Worm (Caenorhabditis elegans) whole organism, dauer: ENCODE results near the gene srlf-26.

ENCODE experiments used
- unc-62 ChIP-seq: sonication (generic microtip); optimal IDR thresholded peaks from 2 replicates; lab custom pipeline; 2017; ENCODE audit warnings: missing biosample characterization, missing genetic modification reagents, missing genetic modification characterization

Gene srlf-26

DNA sequence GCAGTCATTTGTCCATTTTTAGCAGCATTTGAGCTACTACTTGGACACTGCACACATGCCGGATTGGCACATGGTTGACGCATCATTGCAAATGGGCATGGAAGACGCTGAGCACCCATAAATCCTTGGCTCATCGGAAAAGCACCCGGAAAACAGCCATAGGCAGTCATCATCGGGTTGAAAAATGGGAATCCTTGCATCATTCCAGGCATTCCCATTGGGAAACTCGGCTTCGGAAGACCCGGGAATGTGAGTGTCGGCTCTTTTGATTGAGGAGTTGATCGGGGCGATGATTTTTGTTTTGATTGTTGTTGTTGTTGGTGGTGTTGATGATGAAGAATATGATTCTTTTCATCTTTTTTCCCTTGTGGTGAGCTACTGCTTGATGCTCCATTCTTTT lies 23.9 kb downstream of the srlf-26 start:
- no peak for TF ChIP-seq unc-62 (GFP tag; lab: Kevin White, UChicago)

ce11 chrIV:13703828-13704425 lies 25.2 kb downstream of the srlf-26 start, which contains the start of gene tlp-1:
Gene tlp-1, minus strand, starts transcription at chrIV:13704082.
- no peak for TF ChIP-seq unc-62 (GFP tag; lab: Kevin White, UChicago)

ce11 chrIV:13707894-13708293 lies 29.1 kb downstream of the srlf-26 start:
- TF ChIP-seq unc-62 (GFP tag; lab: Kevin White, UChicago): no peak

- TF ChIP-seq unc-62 (GFP tag; lab: Kevin White, UChicago): no peak
These were observed 30.4 kb downstream of the srlf-26 start for ce11 chrIV:13709069-13709640.

DNA sequence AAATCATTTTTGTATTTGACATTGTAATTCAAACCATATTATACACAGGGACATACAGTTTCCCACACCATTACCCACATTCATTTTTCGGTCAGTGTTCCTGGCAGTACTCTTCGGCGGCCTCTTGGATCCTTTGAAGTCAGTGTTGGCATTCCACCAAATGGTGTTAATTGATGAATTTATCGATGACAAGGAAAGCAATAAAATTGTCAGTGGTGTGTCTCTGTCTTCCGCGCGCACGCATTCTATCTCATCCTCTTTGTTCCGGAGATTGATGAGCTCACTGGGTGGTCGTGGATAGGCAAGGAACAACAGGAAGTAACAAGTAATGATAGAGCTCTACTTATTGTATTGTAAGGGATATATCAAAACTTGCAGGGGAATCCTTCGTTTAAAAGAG lies 31.6 kb downstream of the srlf-26 start:
- TF ChIP-seq unc-62 (GFP tag; lab: Kevin White, UChicago): no peak

DNA sequence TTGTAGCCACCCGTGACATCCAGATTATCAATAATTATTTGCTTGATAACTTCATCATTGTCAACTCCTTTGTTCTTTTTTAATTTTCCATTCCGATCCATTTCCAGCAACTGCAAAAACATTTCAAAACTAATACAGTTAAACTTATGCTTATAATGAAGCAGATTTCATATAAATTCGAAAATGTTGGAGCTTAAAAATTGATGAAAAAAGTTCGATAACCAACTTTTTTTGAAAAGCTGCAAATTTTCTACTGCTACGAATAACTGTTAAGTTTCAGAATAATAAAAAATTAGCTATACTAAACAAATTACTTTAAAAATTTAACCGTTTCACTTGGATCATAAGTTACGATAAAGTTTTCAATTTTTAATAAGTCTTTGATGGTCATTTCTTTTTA lies 37.5 kb downstream of the srlf-26 start, which contains the start of gene C47A4.1:
Gene C47A4.1, minus strand, starts transcription at position 101 of the 400 bp plus-strand sequence.
- TF ChIP-seq unc-62 (GFP tag; lab: Kevin White, UChicago): no peak

DNA sequence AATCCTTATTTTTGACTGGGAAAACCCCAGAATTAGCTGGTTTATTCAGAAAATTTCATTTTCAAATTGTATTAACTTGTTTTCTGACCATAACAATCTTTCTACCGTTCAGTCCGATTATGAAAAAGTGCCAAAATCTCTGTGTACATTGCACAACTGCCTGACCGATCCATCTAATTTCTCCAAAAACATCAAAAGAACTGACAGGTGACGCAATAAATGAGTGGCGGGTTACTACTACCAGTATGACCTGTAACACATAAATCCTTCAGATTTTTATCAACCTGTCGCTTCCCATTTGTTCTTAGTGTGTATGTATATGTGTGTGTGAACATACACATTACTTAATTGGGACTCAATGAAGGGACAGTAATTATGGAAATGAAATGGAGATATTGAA lies 38.0 kb downstream of the srlf-26 start:
- TF ChIP-seq unc-62 (GFP tag; lab: Kevin White, UChicago): no peak

DNA sequence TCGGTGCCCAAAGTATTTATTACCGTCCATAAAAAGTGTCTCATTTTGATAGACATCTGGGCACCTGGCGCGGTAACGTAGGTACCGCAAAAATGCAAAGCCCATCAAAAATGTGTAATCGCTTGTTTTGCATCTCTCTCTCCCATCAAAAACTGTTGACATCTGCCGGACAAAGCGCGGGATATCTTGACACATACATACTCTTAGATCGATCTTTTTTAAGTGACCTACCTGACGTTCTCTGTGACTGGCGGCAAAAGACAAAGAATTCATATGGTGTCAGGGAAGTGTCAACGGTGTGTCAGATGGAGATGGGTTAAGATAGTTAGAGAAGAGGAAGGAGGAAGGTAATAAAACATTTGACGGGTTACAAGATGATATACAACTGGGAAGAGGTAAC lies 40.2 kb downstream of the srlf-26 start:
- no peak for TF ChIP-seq unc-62 (GFP tag; lab: Kevin White, UChicago)

DNA sequence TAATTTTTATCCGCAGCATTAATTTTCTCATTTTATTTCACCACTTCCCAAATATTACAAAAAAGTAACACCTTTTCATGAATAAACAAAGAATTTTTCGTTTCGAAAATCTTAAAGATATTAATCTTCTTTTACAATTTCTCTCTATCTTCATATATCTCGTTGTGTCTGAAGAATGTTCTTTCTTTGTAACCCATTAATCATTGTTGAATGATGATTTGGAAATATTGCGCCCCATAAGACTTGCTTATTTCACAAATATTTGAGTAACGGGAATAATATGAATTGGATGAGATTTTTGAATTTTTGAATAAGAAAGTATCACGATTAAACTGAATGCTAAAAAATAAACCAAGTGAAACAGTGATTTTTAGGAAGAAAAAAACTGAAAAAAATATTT lies 42.3 kb downstream of the srlf-26 start:
- no peak for TF ChIP-seq unc-62 (GFP tag; lab: Kevin White, UChicago)

DNA sequence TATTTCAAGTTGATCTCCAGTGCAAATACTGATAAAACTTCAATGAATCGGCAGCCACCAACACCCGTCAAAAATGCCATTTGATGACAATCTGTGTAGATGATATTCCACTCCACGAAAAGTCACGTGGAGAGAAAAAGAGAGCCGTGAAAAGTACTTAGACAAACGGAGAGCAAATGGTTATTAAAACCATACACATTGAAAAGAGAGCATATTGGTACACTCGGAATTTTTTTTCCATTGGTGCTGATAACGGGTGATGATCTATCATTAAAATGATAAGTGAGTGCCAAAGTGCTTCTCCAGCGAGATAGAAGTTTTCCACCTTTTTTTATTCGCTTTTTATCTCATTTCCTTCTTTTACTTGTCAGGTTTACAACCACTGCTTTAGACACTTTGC lies 46.5 kb downstream of the srlf-26 start:
- no peak for TF ChIP-seq unc-62 (GFP tag; lab: Kevin White, UChicago)

- no peak for TF ChIP-seq unc-62 (GFP tag; lab: Kevin White, UChicago)
These were observed 47.9 kb downstream of the srlf-26 start, which contains the start of gene ent-4 for ce11 chrIV:13726630-13727029. Gene ent-4, plus strand, starts transcription at chrIV:13726930.

DNA sequence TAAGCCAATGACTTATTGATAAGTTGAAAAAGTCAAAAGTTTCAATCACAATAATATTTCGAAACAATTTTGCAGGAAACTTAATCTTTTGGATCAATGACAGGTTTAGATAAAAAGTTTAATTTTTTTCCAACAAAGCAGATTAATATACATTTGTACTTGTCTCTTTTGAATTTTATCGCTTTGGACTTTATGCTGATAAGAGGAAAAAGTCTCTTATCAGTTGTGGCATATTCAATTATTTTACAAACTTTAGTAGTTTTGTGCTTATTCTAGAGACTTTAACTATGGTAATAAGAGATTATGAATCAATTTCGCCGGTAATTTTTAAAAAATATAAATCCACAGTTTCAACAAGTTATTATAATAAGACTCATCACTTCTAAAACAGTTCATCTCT lies 49.1 kb downstream of the srlf-26 start:
- no peak for TF ChIP-seq unc-62 (GFP tag; lab: Kevin White, UChicago)
